Worm (Caenorhabditis elegans) whole organism, young adult: ENCODE results near the gene cid-1.

Experiments
- B0035.1 ChIP-seq: sonication (generic microtip); optimal IDR thresholded peaks from 2 replicates; lab custom pipeline; 2016; ENCODE audit warnings: missing genetic modification characterization, mild to moderate bottlenecking, missing compliant biosample characterization, missing genotype, missing genetic modification reagents
- B0261.1 ChIP-seq: sonication (generic microtip); optimal IDR thresholded peaks from 2 replicates; lab custom pipeline; 2016; ENCODE audit warnings: mild to moderate bottlenecking, missing genetic modification characterization, moderate library complexity, missing compliant biosample characterization
- C06A6.2 ChIP-seq: fragments of 200-800 bp; sonication (Bioruptor generic); conservative IDR thresholded peaks from 2 replicates; pipeline ENCODE4 v1.3.6; 2022; ENCODE audit warnings: missing genetic modification characterization, missing compliant biosample characterization
- C17E4.6 ChIP-seq: fragments of 200-800 bp; sonication (Bioruptor generic); IDR thresholded peaks from 2 replicates; pipeline ENCODE4 v1.3.6; 2022; ENCODE audit warnings: missing genetic modification reagents, missing genetic modification characterization, missing compliant biosample characterization
- D2030.7 ChIP-seq: fragments of 200-800 bp; sonication (Bioruptor generic); IDR thresholded peaks from 2 replicates; pipeline ENCODE4 v1.3.6; 2022; ENCODE audit warnings: missing genetic modification reagents, missing genetic modification characterization, missing compliant biosample characterization
- F33H1.4 ChIP-seq: fragments of 200-800 bp; sonication (Bioruptor generic); IDR thresholded peaks from 2 replicates; pipeline ENCODE4 v1.3.6; 2022; ENCODE audit warnings: missing genetic modification reagents, missing genetic modification characterization, missing compliant biosample characterization
- F57C9.4 ChIP-seq: sonication (generic microtip); optimal IDR thresholded peaks from 2 replicates; lab custom pipeline; 2017; ENCODE audit warnings: mild to moderate bottlenecking, missing genetic modification characterization, missing compliant biosample characterization
- K11D2.4 ChIP-seq: fragments of 200-800 bp; sonication (Bioruptor generic); IDR thresholded peaks from 2 replicates; pipeline ENCODE4 v1.3.6; 2022; ENCODE audit warnings: missing genetic modification reagents, missing genetic modification characterization, missing compliant biosample characterization
- K12H6.12 ChIP-seq: fragments of 200-800 bp; sonication (Bioruptor generic); optimal IDR thresholded peaks from 2 replicates; lab custom pipeline; 2018; ENCODE audit warnings: mild to moderate bottlenecking, missing genetic modification characterization, missing compliant biosample characterization
- Y95B8A.8 ChIP-seq: fragments of 200-800 bp; sonication (Bioruptor generic); IDR thresholded peaks from 2 replicates; pipeline ENCODE4 v1.3.6; 2022; ENCODE audit warnings: missing genetic modification reagents, missing genetic modification characterization, missing compliant biosample characterization
- ZK185.1 ChIP-seq: sonication (generic microtip); optimal IDR thresholded peaks from 2 replicates; lab custom pipeline; 2016; ENCODE audit warnings: mild to moderate bottlenecking, missing genetic modification characterization, missing compliant biosample characterization; ENCODE audit not compliant: poor library complexity, severe bottlenecking
- aptf-2 ChIP-seq: fragments of 200-800 bp; sonication (Bioruptor generic); conservative IDR thresholded peaks from 2 replicates; pipeline ENCODE4 v1.3.6; 2022; ENCODE audit warnings: missing genetic modification reagents, missing genetic modification characterization, missing compliant biosample characterization
- atf-7 ChIP-seq: sonication (generic microtip); optimal IDR thresholded peaks from 2 replicates; lab custom pipeline; 2017; ENCODE audit warnings: mild to moderate bottlenecking, missing genetic modification characterization, missing compliant biosample characterization
- athp-1 ChIP-seq: sonication (generic microtip); optimal IDR thresholded peaks from 2 replicates; lab custom pipeline; 2017; ENCODE audit warnings: mild to moderate bottlenecking, missing genetic modification characterization, missing compliant biosample characterization
- attf-3 ChIP-seq: fragments of 200-800 bp; sonication (Bioruptor generic); conservative IDR thresholded peaks from 2 replicates; pipeline ENCODE4 v1.3.6; 2022; ENCODE audit warnings: missing genetic modification reagents, missing genetic modification characterization, missing compliant biosample characterization
- attf-6 ChIP-seq: fragments of 200-800 bp; sonication (Bioruptor generic); IDR thresholded peaks from 2 replicates; pipeline ENCODE4 v1.3.6; 2022; ENCODE audit warnings: missing genetic modification reagents, missing genetic modification characterization, missing compliant biosample characterization
- bed-2 ChIP-seq: fragments of 200-800 bp; sonication (Bioruptor generic); IDR thresholded peaks from 2 replicates; pipeline ENCODE4 v1.3.6; 2022; ENCODE audit warnings: missing genetic modification reagents, missing genetic modification characterization, missing compliant biosample characterization
- cebp-2 ChIP-seq: fragments of 200-800 bp; sonication (Bioruptor generic); IDR thresholded peaks from 2 replicates; pipeline ENCODE4 v1.3.6; 2022; ENCODE audit warnings: missing genetic modification characterization, missing compliant biosample characterization
- chd-7 ChIP-seq: sonication (generic microtip); optimal IDR thresholded peaks from 2 replicates; lab custom pipeline; 2016; ENCODE audit warnings: mild to moderate bottlenecking, missing genetic modification characterization, moderate library complexity, missing compliant biosample characterization
- die-1 ChIP-seq: sonication (generic microtip); optimal IDR thresholded peaks from 2 replicates; lab custom pipeline; 2016; ENCODE audit warnings: missing genotype, mild to moderate bottlenecking, missing genetic modification characterization, missing compliant biosample characterization
- dpff-1 ChIP-seq: sonication (generic microtip); optimal IDR thresholded peaks from 2 replicates; lab custom pipeline; 2017; ENCODE audit warnings: mild to moderate bottlenecking, missing genetic modification characterization, missing compliant biosample characterization
- fkh-3 ChIP-seq: sonication (generic microtip); optimal IDR thresholded peaks from 2 replicates; lab custom pipeline; 2016; ENCODE audit warnings: mild to moderate bottlenecking, missing genetic modification characterization, missing compliant biosample characterization
- him-1 ChIP-seq: sonication (generic microtip); optimal IDR thresholded peaks from 2 replicates; lab custom pipeline; 2016; ENCODE audit warnings: missing genotype, missing genetic modification reagents, missing genetic modification characterization, missing compliant biosample characterization
- hmg-1.2 ChIP-seq: fragments of 200-800 bp; sonication (Bioruptor generic); IDR thresholded peaks from 2 replicates; pipeline ENCODE4 v1.3.6; 2022; ENCODE audit warnings: missing genetic modification reagents, missing genetic modification characterization, missing compliant biosample characterization
- hmg-20 ChIP-seq: fragments of 200-800 bp; sonication (Bioruptor generic); IDR thresholded peaks from 2 replicates; pipeline ENCODE4 v1.3.6; 2022; ENCODE audit warnings: missing genetic modification reagents, missing genetic modification characterization, missing compliant biosample characterization
- let-607 ChIP-seq, 2 experiments: fragments of 200-800 bp in 1 of 2; sonication (Bioruptor generic) in 1 of 2; sonication (generic microtip) in 1 of 2; optimal IDR thresholded peaks; 2 replicates each; lab custom pipeline; 2016 to 2018; ENCODE audit warnings: mild to moderate bottlenecking in 2 of 2, missing compliant biosample characterization in 2 of 2, missing genetic modification characterization in 2 of 2, moderate library complexity in 2 of 2, missing genotype in 1 of 2
- lin-26 ChIP-seq: fragments of 200-800 bp; sonication (Bioruptor generic); IDR thresholded peaks from 2 replicates; pipeline ENCODE4 v1.3.6; 2022; ENCODE audit warnings: missing genetic modification reagents, missing genetic modification characterization, missing compliant biosample characterization
- lin-40 ChIP-seq: sonication (generic microtip); optimal IDR thresholded peaks from 2 replicates; lab custom pipeline; 2016; ENCODE audit warnings: missing genetic modification characterization, mild to moderate bottlenecking, missing compliant biosample characterization, missing genotype, missing genetic modification reagents
- madf-10 ChIP-seq: sonication (generic microtip); optimal IDR thresholded peaks from 2 replicates; lab custom pipeline; 2016; ENCODE audit warnings: mild to moderate bottlenecking, missing genetic modification characterization, missing compliant biosample characterization
- madf-6 ChIP-seq: fragments of 200-800 bp; sonication (Bioruptor generic); IDR thresholded peaks from 2 replicates; pipeline ENCODE4 v1.3.6; 2022; ENCODE audit warnings: missing genetic modification reagents, missing genetic modification characterization, missing compliant biosample characterization
- mcd-1 ChIP-seq: fragments of 200-800 bp; sonication (Bioruptor generic); IDR thresholded peaks from 2 replicates; pipeline ENCODE4 v1.3.6; 2022; ENCODE audit warnings: missing genetic modification reagents, missing genetic modification characterization, missing compliant biosample characterization
- nhr-120 ChIP-seq: fragments of 200-800 bp; sonication (Bioruptor generic); IDR thresholded peaks from 2 replicates; pipeline ENCODE4 v1.3.6; 2022; ENCODE audit warnings: missing genetic modification characterization, missing compliant biosample characterization
- rcor-1 ChIP-seq: fragments of 200-800 bp; sonication (Bioruptor generic); IDR thresholded peaks from 2 replicates; pipeline ENCODE4 v1.3.6; 2022; ENCODE audit warnings: missing genetic modification reagents, missing genetic modification characterization, missing compliant biosample characterization
- rec-8 ChIP-seq, 2 experiments: sonication (generic microtip); optimal IDR thresholded peaks; 2 replicates each; lab custom pipeline; 2016; ENCODE audit warnings: mild to moderate bottlenecking in 2 of 2, missing genetic modification characterization in 2 of 2, missing genetic modification reagents in 2 of 2, missing genotype in 2 of 2, missing biosample characterization in 1 of 2, missing compliant biosample characterization in 1 of 2, moderate library complexity in 1 of 2
- repo-1 ChIP-seq: sonication (generic microtip); optimal IDR thresholded peaks from 2 replicates; lab custom pipeline; 2017; ENCODE audit warnings: mild to moderate bottlenecking, missing genetic modification characterization, missing compliant biosample characterization
- rpc-1 ChIP-seq, 2 experiments: fragments of 150-350 bp in 1 of 2; sonication (generic microtip) in 1 of 2; optimal IDR thresholded peaks; 2 replicates each; lab custom pipeline; 2014 to 2018; ENCODE audit warnings: missing biosample characterization in 1 of 2, missing genetic modification characterization in 1 of 2, missing genetic modification reagents in 1 of 2, missing genotype in 1 of 2
- somi-1 ChIP-seq: fragments of 200-800 bp; sonication (Bioruptor generic); optimal IDR thresholded peaks from 2 replicates; lab custom pipeline; 2018; ENCODE audit warnings: mild to moderate bottlenecking, missing genetic modification characterization, missing compliant biosample characterization
- tlf-1 ChIP-seq: fragments of 200-800 bp; sonication (Bioruptor generic); optimal IDR thresholded peaks from 2 replicates; lab custom pipeline; 2018; ENCODE audit warnings: mild to moderate bottlenecking, missing genetic modification characterization, missing compliant biosample characterization
- unc-130 ChIP-seq: sonication (generic microtip); optimal IDR thresholded peaks from 2 replicates; lab custom pipeline; 2016; ENCODE audit warnings: missing genetic modification reagents, missing genetic modification characterization, missing compliant biosample characterization
- xnd-1 ChIP-seq: sonication (generic microtip); optimal IDR thresholded peaks from 2 replicates; lab custom pipeline; 2016; ENCODE audit warnings: missing genotype, missing genetic modification reagents, missing genetic modification characterization, missing compliant biosample characterization
- zim-3 ChIP-seq: sonication (generic microtip); optimal IDR thresholded peaks from 2 replicates; lab custom pipeline; 2017; ENCODE audit warnings: mild to moderate bottlenecking, missing genetic modification characterization, moderate library complexity, missing compliant biosample characterization
- ztf-18 ChIP-seq: sonication (generic microtip); optimal IDR thresholded peaks from 2 replicates; lab custom pipeline; 2016; ENCODE audit warnings: missing genotype, mild to moderate bottlenecking, missing genetic modification characterization, missing compliant biosample characterization
- ztf-25 ChIP-seq: fragments of 200-800 bp; sonication (Bioruptor generic); IDR thresholded peaks from 2 replicates; pipeline ENCODE4 v1.3.6; 2022; ENCODE audit warnings: missing genetic modification reagents, missing genetic modification characterization, missing compliant biosample characterization
- ztf-26 ChIP-seq: sonication (generic microtip); optimal IDR thresholded peaks from 2 replicates; lab custom pipeline; 2017; ENCODE audit warnings: missing genetic modification characterization, missing compliant biosample characterization
- ztf-28 ChIP-seq: fragments of 200-800 bp; sonication (Bioruptor generic); IDR thresholded peaks from 2 replicates; pipeline ENCODE4 v1.3.6; 2022; ENCODE audit warnings: missing genetic modification reagents, missing genetic modification characterization, missing compliant biosample characterization
- ztf-3 ChIP-seq: fragments of 200-800 bp; sonication (Bioruptor generic); optimal IDR thresholded peaks from 2 replicates; lab custom pipeline; 2018; ENCODE audit warnings: mild to moderate bottlenecking, missing genetic modification characterization, missing compliant biosample characterization

The cid-1 gene

DNA sequence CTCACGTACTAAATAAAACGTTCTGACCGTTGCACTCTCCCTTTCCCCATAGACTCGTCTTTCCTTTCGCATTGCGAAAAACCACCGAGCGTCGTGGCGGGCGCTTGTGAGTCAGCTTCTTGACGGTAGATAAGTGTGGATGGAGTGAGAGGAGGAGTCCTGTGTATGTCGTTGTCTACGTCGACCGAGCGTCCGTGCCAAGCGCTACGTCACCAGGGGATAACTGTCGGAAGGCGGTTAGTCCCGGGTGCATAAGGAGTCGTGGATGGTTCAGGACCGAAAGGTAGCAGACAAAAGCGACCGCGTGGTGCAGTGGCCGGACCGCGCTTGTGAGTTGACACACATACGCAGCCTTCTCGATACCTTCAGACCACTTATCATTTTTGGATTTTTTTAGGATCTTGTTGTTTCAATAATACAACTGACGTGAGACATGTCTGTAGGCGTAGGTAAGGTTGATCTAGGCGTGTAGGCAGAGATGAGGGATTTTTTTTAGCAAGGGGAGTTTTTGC is 37.5 kb downstream of the cid-1 start (continued):
- TF ChIP-seq fkh-3 (tag; lab: Kevin White, UChicago) (peak; percentile 83), somi-1 (GFP tag; lab: Kevin White, UChicago) (peak; percentile 44), B0261.1 (peak; percentile 68), ztf-25 (GFP tag; lab: Robert Waterston, UW) (0 out of 2 replicates have a peak, but pooled peaks have one; percentile 47), zim-3 (tag; lab: Kevin White, UChicago) (peak; percentile 67), lin-40 (tag; lab: Kevin White, UChicago) (peak; percentile 72), aptf-2 (0 out of 2 replicates have a peak, but pooled peaks have one; percentile 24), K11D2.4 (peak; percentile 69), nhr-120 (GFP tag; lab: Robert Waterston, UW) (0 out of 2 replicates have a peak, but pooled peaks have one; percentile 39), die-1 (peak; percentile 80), bed-2 (GFP tag; lab: Robert Waterston, UW) (peak; percentile 78; the same call in 1 of the 2 replicates), D2030.7 (GFP tag; lab: Robert Waterston, UW) (peak; percentile 92), Y95B8A.8 (GFP tag; lab: Robert Waterston, UW) (peak; percentile 73; the same call in 1 of the 2 replicates), F33H1.4 (GFP tag; lab: Robert Waterston, UW) (peak; percentile 61), ztf-26 (tag; lab: Kevin White, UChicago) (peak; percentile 79), ztf-28 (0 out of 2 replicates have a peak, but pooled peaks have one; percentile 30), ztf-18 (tag; lab: Kevin White, UChicago) (peak; percentile 78), C06A6.2 (GFP tag; lab: Robert Waterston, UW) (peak; percentile 59), dpff-1 (tag; lab: Kevin White, UChicago) (peak; percentile 64), C17E4.6 (GFP tag; lab: Robert Waterston, UW) (peak; percentile 68; the same call in 1 of the 2 replicates), him-1 (peak; percentile 78), xnd-1 (tag; lab: Kevin White, UChicago) (peak; percentile 18), hmg-1.2 (GFP tag; lab: Robert Waterston, UW) (peak; percentile 69), cebp-2 (GFP tag; lab: Robert Waterston, UW) (0 out of 2 replicates have a peak, but pooled peaks have one; percentile 75), attf-3 (GFP tag; lab: Robert Waterston, UW) (0 out of 2 replicates have a peak, but pooled peaks have one; percentile 28), tlf-1 (peak; percentile 52), madf-10 (peak; percentile 80), F57C9.4 (tag; lab: Kevin White, UChicago) (peak; percentile 70), rcor-1 (GFP tag; lab: Robert Waterston, UW) (peak; percentile 83), let-607 (tag; optimal IDR thresholded peaks at IDR 0.05; lab: Kevin White, UChicago) (peak; percentile 48 to 60), ZK185.1 (tag; lab: Kevin White, UChicago) (peak; percentile 58), ztf-3 (GFP tag; lab: Kevin White, UChicago) (peak; percentile 35), rec-8 (tag; optimal IDR thresholded peaks at IDR 0.05; lab: Kevin White, UChicago) (peak in 1 of 2 experiments; percentile 28), lin-26 (GFP tag; lab: Robert Waterston, UW) (peak; percentile 88), athp-1 (tag; lab: Kevin White, UChicago) (peak; percentile 57), chd-7 (peak; percentile 79), unc-130 (GFP tag; lab: Kevin White, UChicago) (peak; percentile 44), rpc-1 (optimal IDR thresholded peaks at IDR 0.05; lab: Kevin White, UChicago) (peak; percentile 70), rpc-1 (tag; optimal IDR thresholded peaks at IDR 0.05; lab: Kevin White, UChicago) (peak; percentile 68), madf-6 (GFP tag; lab: Robert Waterston, UW) (peak; percentile 71), attf-6 (GFP tag; lab: Robert Waterston, UW) (0 out of 2 replicates have a peak, but pooled peaks have one; percentile 23), hmg-20 (peak; percentile 20; the same call in 1 of the 2 replicates), mcd-1 (GFP tag; lab: Robert Waterston, UW) (peak; percentile 79), repo-1 (tag; lab: Kevin White, UChicago) (peak; percentile 79), atf-7 (tag; lab: Kevin White, UChicago) (peak; percentile 71), B0035.1 (tag; lab: Kevin White, UChicago) (peak; percentile 40), K12H6.12 (tag; lab: Kevin White, UChicago) (peak; percentile 78)
